Worm (Caenorhabditis elegans): ENCODE results near the gene bar-1.

Gene bar-1

ce11 chrX:7176817-7177216 lies 6.4 kb upstream of the bar-1 start (continued):
- no peak for TF ChIP-seq ceh-27 (GFP tag; optimal IDR thresholded peaks at IDR 0.05)
- TF ChIP-seq attf-6 (GFP tag; IDR thresholded peaks at IDR 0.05), result 0 out of 2 replicates have a peak, but pooled peaks have one; percentile 10
- TF ChIP-seq F10E7.11 (tag; optimal IDR thresholded peaks at IDR 0.05), result no peak
- no peak for TF ChIP-seq lin-54 (GFP tag; optimal IDR thresholded peaks at IDR 0.05)
- no peak for TF ChIP-seq nfyb-1 (GFP tag; IDR thresholded peaks at IDR 0.05)
- no peak for TF ChIP-seq lsy-27 (tag; optimal IDR thresholded peaks at IDR 0.05; ENCODE audit: borderline replicate concordance, insufficient read depth)
- TF ChIP-seq fkh-3 (tag; optimal IDR thresholded peaks at IDR 0.05), result no peak
- TF ChIP-seq F49E8.2 (tag; optimal IDR thresholded peaks at IDR 0.05; ENCODE audit: insufficient read depth), result peak; percentile 35
- TF ChIP-seq Y79H2A.3 (GFP tag; conservative IDR thresholded peaks at IDR 0.05), result no peak
- no peak for TF ChIP-seq somi-1 (GFP tag; optimal IDR thresholded peaks at IDR 0.05)
- TF ChIP-seq athp-1 (tag; optimal IDR thresholded peaks at IDR 0.05), result no peak
- no peak for TF ChIP-seq C06A6.2 (GFP tag; conservative IDR thresholded peaks at IDR 0.05)
- no peak for TF ChIP-seq Y53F4B.3 (GFP tag; IDR thresholded peaks at IDR 0.05)
- TF ChIP-seq snpc-1.1 (tag; optimal IDR thresholded peaks at IDR 0.05; ENCODE audit: insufficient read depth), result no peak
- TF ChIP-seq tlf-1 (GFP tag; optimal IDR thresholded peaks at IDR 0.05), result no peak
- TF ChIP-seq lir-1 (GFP tag; conservative IDR thresholded peaks at IDR 0.05), result no peak
- no peak for TF ChIP-seq unc-62 (GFP tag; optimal IDR thresholded peaks at IDR 0.05)
- TF ChIP-seq ccch-3 (GFP tag; optimal IDR thresholded peaks at IDR 0.05), result no peak
- no peak for TF ChIP-seq ceh-79 (tag; optimal IDR thresholded peaks at IDR 0.05)
- no peak for TF ChIP-seq mes-4 (tag; optimal IDR thresholded peaks at IDR 0.05)
- TF ChIP-seq lin-26 (GFP tag; IDR thresholded peaks at IDR 0.05), result peak; percentile 81
- 0 out of 2 replicates have a peak, but pooled peaks have one; percentile 48 for TF ChIP-seq Y56A3A.18 (GFP tag; IDR thresholded peaks at IDR 0.05)
- no peak for TF ChIP-seq F23B12.7 (tag; optimal IDR thresholded peaks at IDR 0.05; ENCODE audit: insufficient read depth)
- peak; percentile 54 for TF ChIP-seq snpc-1.3 (tag; optimal IDR thresholded peaks at IDR 0.05; ENCODE audit: insufficient read depth)
- TF ChIP-seq nhr-179 (tag; optimal IDR thresholded peaks at IDR 0.05), result no peak
- no peak for TF ChIP-seq nhr-80 (tag; optimal IDR thresholded peaks at IDR 0.05)
- TF ChIP-seq hsf-1 (GFP tag; IDR thresholded peaks at IDR 0.05), result no peak
- no peak for TF ChIP-seq ztf-18 (tag; optimal IDR thresholded peaks at IDR 0.05)
- no peak for TF ChIP-seq F52B5.7 (tag; optimal IDR thresholded peaks at IDR 0.05)
- TF ChIP-seq efl-1 (GFP tag; optimal IDR thresholded peaks at IDR 0.05), result no peak
- TF ChIP-seq ceh-58 (GFP tag; IDR thresholded peaks at IDR 0.05), result no peak
- no peak for TF ChIP-seq sea-2 (GFP tag; IDR thresholded peaks at IDR 0.05)
- TF ChIP-seq dpff-1 (tag; optimal IDR thresholded peaks at IDR 0.05), result no peak
- TF ChIP-seq him-1 (tag; optimal IDR thresholded peaks at IDR 0.05), result peak; percentile 77
- no peak for TF ChIP-seq dox-1 (GFP tag; IDR thresholded peaks at IDR 0.05)
- TF ChIP-seq let-607 (tag; optimal IDR thresholded peaks at IDR 0.05), result peak in 1 of 2 experiments; percentile 11
- TF ChIP-seq ztf-28 (GFP tag; IDR thresholded peaks at IDR 0.05), result no peak
- no peak for TF ChIP-seq tbx-9 (tag; optimal IDR thresholded peaks at IDR 0.05; ENCODE audit: borderline replicate concordance)
- TF ChIP-seq lin-35 (GFP tag; optimal IDR thresholded peaks at IDR 0.05), result peak in 1 of 3 experiments; percentile 3
- TF ChIP-seq nfya-1 (tag; optimal IDR thresholded peaks at IDR 0.05; ENCODE audit: borderline replicate concordance, insufficient read depth), result no peak
- no peak for TF ChIP-seq ceh-91 (GFP tag; IDR thresholded peaks at IDR 0.05)
- no peak for TF ChIP-seq F37B4.10 (GFP tag; IDR thresholded peaks at IDR 0.05)
- no peak for TF ChIP-seq ztf-26 (tag; optimal IDR thresholded peaks at IDR 0.05)
- no peak for TF ChIP-seq zfh-2 (GFP tag; conservative IDR thresholded peaks at IDR 0.05)
- TF ChIP-seq rcor-1 (GFP tag; IDR thresholded peaks at IDR 0.05), result peak; percentile 41; the same call in 1 of the 2 replicates
- no peak for TF ChIP-seq cebp-1 (GFP tag; IDR thresholded peaks at IDR 0.05)
- no peak for TF ChIP-seq cebp-1 (tag; optimal IDR thresholded peaks at IDR 0.05)
- no peak for TF ChIP-seq aptf-2 (GFP tag; conservative IDR thresholded peaks at IDR 0.05)

All from whole organism, young adult.